Worm (Caenorhabditis elegans) whole organism, L4/young adult: ENCODE data around the gene hosl-1.

Experiments
- W03F9.2 ChIP-seq: fragments of 150-350 bp; optimal IDR thresholded peaks from 2 replicates; lab custom pipeline; 2014; ENCODE audit warnings: missing biosample characterization, missing genetic modification characterization
- dao-5 ChIP-seq: sonication (generic microtip); optimal IDR thresholded peaks from 2 replicates; lab custom pipeline; 2016; ENCODE audit warnings: missing genotype, missing genetic modification characterization, moderate library complexity, missing compliant biosample characterization
- him-1 ChIP-seq: sonication (generic microtip); optimal IDR thresholded peaks from 2 replicates; lab custom pipeline; 2016; ENCODE audit warnings: missing genotype, missing genetic modification reagents, missing genetic modification characterization, missing compliant biosample characterization

- no peak for TF ChIP-seq him-1 (tag; lab: Kevin White, UChicago)
- no peak for TF ChIP-seq W03F9.2 (tag; lab: Kevin White, UChicago)
- no peak for TF ChIP-seq dao-5
Measured at ce11 chrX:4587934-4588333, 49.0 kb upstream of the hosl-1 start.
